Worm (Caenorhabditis elegans): Measurements from ENCODE around the gene ipla-2.

DNA sequence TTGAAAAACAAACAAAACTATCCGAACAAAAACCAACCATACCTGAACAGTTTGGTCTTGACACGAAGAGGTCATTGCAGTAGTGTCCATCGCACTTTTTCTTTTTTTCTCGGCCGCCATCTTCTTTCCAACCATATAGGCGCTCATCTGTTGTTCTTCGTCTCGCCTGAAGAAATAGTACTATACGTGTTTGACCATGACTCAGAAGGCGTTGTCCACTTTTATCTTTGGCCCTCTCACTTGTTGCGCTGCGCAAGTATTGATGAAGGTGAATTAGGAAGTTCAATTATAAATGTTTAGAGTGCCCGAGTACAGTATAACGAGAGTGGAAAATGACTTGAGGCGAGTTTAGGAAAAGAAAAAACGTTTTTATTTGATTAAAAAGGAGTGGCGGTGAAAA lies 52.0 kb downstream of the ipla-2 start:
- no peak for TF ChIP-seq drap-1 (GFP tag; optimal IDR thresholded peaks at IDR 0.05)
- no peak for TF ChIP-seq snpc-4 (tag; optimal IDR thresholded peaks at IDR 0.05)
- no peak for TF ChIP-seq sptf-1 (tag; optimal IDR thresholded peaks at IDR 0.05)
- no peak for TF ChIP-seq hlh-1 (tag; optimal IDR thresholded peaks at IDR 0.05)
- TF ChIP-seq mab-5 (tag; optimal IDR thresholded peaks at IDR 0.05) = no peak
